Fruit fly (Drosophila melanogaster) whole organism, embryonic: ENCODE results near the gene SC35.

Source experiments
- BtbVII ChIP-seq: fragments of 200-800 bp; sonication (Bioruptor generic); optimal IDR thresholded peaks from 3 replicates; lab custom pipeline; 2017; ENCODE audit warnings: missing biosample characterization, mild to moderate bottlenecking, missing genetic modification characterization
- CG10462 ChIP-seq: fragments of 200-800 bp; sonication (Bioruptor generic); optimal IDR thresholded peaks from 2 replicates; lab custom pipeline; 2016; ENCODE audit warnings: missing biosample characterization, missing genetic modification characterization
- CG10565 ChIP-seq: fragments of 200-800 bp; sonication (Bioruptor generic); optimal IDR thresholded peaks from 3 replicates; lab custom pipeline; 2016; ENCODE audit warnings: missing biosample characterization, mild to moderate bottlenecking, missing genetic modification characterization
- CG11456 ChIP-seq: fragments of 200-800 bp; sonication (Bioruptor generic); IDR thresholded peaks from 3 replicates; pipeline ENCODE4 v1.3.6; 2022; ENCODE audit warnings: missing biosample characterization, missing genetic modification characterization
- CG12391 ChIP-seq: fragments of 200-800 bp; sonication (Bioruptor generic); optimal IDR thresholded peaks from 3 replicates; lab custom pipeline; 2018; ENCODE audit warnings: missing biosample characterization, mild to moderate bottlenecking, missing genetic modification characterization, moderate library complexity
- CG13123 ChIP-seq: fragments of 200-800 bp; sonication (Bioruptor generic); optimal IDR thresholded peaks from 2 replicates; lab custom pipeline; 2016; ENCODE audit warnings: missing biosample characterization, missing genetic modification characterization
- CG13894 ChIP-seq: fragments of 200-800 bp; sonication (Bioruptor generic); optimal IDR thresholded peaks from 3 replicates; lab custom pipeline; 2018; ENCODE audit warnings: missing biosample characterization, mild to moderate bottlenecking, missing genetic modification characterization, moderate library complexity
- CG14014 ChIP-seq: fragments of 200-800 bp; sonication (Bioruptor generic); IDR thresholded peaks from 2 replicates; pipeline ENCODE4 v1.3.6; 2022; ENCODE audit warnings: missing biosample characterization, missing genetic modification characterization
- CG15601 ChIP-seq: fragments of 200-800 bp; sonication (Bioruptor generic); optimal IDR thresholded peaks from 3 replicates; lab custom pipeline; 2019; ENCODE audit warnings: missing biosample characterization, mild to moderate bottlenecking, missing genetic modification characterization, moderate library complexity
- CG15696 ChIP-seq: fragments of 200-800 bp; sonication (Bioruptor generic); optimal IDR thresholded peaks from 2 replicates; lab custom pipeline; 2019; ENCODE audit warnings: missing biosample characterization, mild to moderate bottlenecking, missing genetic modification characterization, moderate library complexity
- CG17385 ChIP-seq: fragments of 200-800 bp; sonication (Bioruptor generic); optimal IDR thresholded peaks from 3 replicates; lab custom pipeline; 2018; ENCODE audit warnings: missing biosample characterization, mild to moderate bottlenecking, missing genetic modification characterization
- CG18619 ChIP-seq: fragments of 200-800 bp; sonication (Bioruptor generic); optimal IDR thresholded peaks from 3 replicates; lab custom pipeline; 2017; ENCODE audit warnings: missing biosample characterization, mild to moderate bottlenecking, missing genetic modification characterization
- CG2120 ChIP-seq: fragments of 200-800 bp; sonication (Bioruptor generic); optimal IDR thresholded peaks from 3 replicates; lab custom pipeline; 2016; ENCODE audit warnings: missing biosample characterization, missing genetic modification characterization
- CG2678 ChIP-seq: fragments of 200-800 bp; sonication (Bioruptor generic); optimal IDR thresholded peaks from 3 replicates; lab custom pipeline; 2019; ENCODE audit warnings: missing biosample characterization, mild to moderate bottlenecking, missing genetic modification characterization, moderate library complexity
- CG2889 ChIP-seq: fragments of 200-800 bp; sonication (Bioruptor generic); IDR thresholded peaks from 3 replicates; pipeline ENCODE4 v1.3.6; 2022; ENCODE audit warnings: missing biosample characterization, missing genetic modification characterization
- CG3281 ChIP-seq: fragments of 200-800 bp; sonication (Bioruptor generic); optimal IDR thresholded peaks from 3 replicates; lab custom pipeline; 2017; ENCODE audit warnings: missing biosample characterization, mild to moderate bottlenecking, missing genetic modification characterization
- CG3995 ChIP-seq: fragments of 200-800 bp; sonication (Bioruptor generic); optimal IDR thresholded peaks from 3 replicates; lab custom pipeline; 2016; ENCODE audit warnings: missing biosample characterization, missing genetic modification characterization
- CG8765 ChIP-seq: fragments of 200-800 bp; sonication (Bioruptor generic); IDR thresholded peaks from 2 replicates; pipeline ENCODE4 v1.3.6; 2022; ENCODE audit warnings: missing biosample characterization, missing genetic modification characterization
- CG9727 ChIP-seq: fragments of 200-800 bp; sonication (Bioruptor generic); optimal IDR thresholded peaks from 3 replicates; lab custom pipeline; 2017; ENCODE audit warnings: missing biosample characterization, mild to moderate bottlenecking, missing genetic modification characterization
- CG9932 ChIP-seq: fragments of 200-800 bp; sonication (Bioruptor generic); IDR thresholded peaks from 2 replicates; pipeline ENCODE4 v1.3.6; 2022; ENCODE audit warnings: missing biosample characterization, missing genetic modification characterization
- D19A ChIP-seq: fragments of 200-800 bp; optimal IDR thresholded peaks from 3 replicates; lab custom pipeline; 2019; ENCODE audit warnings: missing biosample characterization, mild to moderate bottlenecking, missing genetic modification characterization, moderate library complexity
- D19B ChIP-seq: fragments of 200-800 bp; sonication (Bioruptor generic); optimal IDR thresholded peaks from 2 replicates; lab custom pipeline; 2017; ENCODE audit warnings: missing biosample characterization, mild to moderate bottlenecking, missing genetic modification characterization
- Dp ChIP-seq: fragments of 200-800 bp; sonication (Bioruptor generic); optimal IDR thresholded peaks from 2 replicates; lab custom pipeline; 2018; ENCODE audit warnings: missing biosample characterization, mild to moderate bottlenecking, missing genetic modification characterization, moderate library complexity
- Fer2 ChIP-seq: fragments of 200-800 bp; sonication (Bioruptor generic); optimal IDR thresholded peaks from 2 replicates; lab custom pipeline; 2018; ENCODE audit warnings: missing biosample characterization, mild to moderate bottlenecking, missing genetic modification characterization, moderate library complexity
- Gug ChIP-seq: fragments of 200-800 bp; sonication (Bioruptor generic); IDR thresholded peaks from 4 replicates; pipeline ENCODE4 v1.3.6; 2022; ENCODE audit warnings: missing biosample characterization, missing genetic modification characterization
- Mrtf ChIP-seq: fragments of 200-800 bp; sonication (Bioruptor generic); IDR thresholded peaks from 3 replicates; pipeline ENCODE4 v1.3.6; 2022; ENCODE audit warnings: missing biosample characterization, missing genetic modification characterization
- NK7.1 ChIP-seq: fragments of 200-800 bp; sonication (Bioruptor generic); optimal IDR thresholded peaks from 3 replicates; lab custom pipeline; 2016; ENCODE audit warnings: missing biosample characterization, missing genetic modification characterization
- NfI ChIP-seq: fragments of 200-800 bp; sonication (Bioruptor generic); optimal IDR thresholded peaks from 3 replicates; lab custom pipeline; 2018; ENCODE audit warnings: missing biosample characterization, mild to moderate bottlenecking, missing genetic modification characterization, moderate library complexity
- Six4 ChIP-seq: fragments of 200-800 bp; sonication (Bioruptor generic); optimal IDR thresholded peaks from 2 replicates; lab custom pipeline; 2016; ENCODE audit warnings: missing biosample characterization, missing genetic modification characterization
- Sry-δ ChIP-seq: fragments of 200-800 bp; sonication (Bioruptor generic); optimal IDR thresholded peaks from 2 replicates; lab custom pipeline; 2016; ENCODE audit warnings: missing biosample characterization, missing genetic modification characterization
- Vsx1 ChIP-seq: fragments of 200-800 bp; sonication (Bioruptor generic); optimal IDR thresholded peaks from 2 replicates; lab custom pipeline; 2017; ENCODE audit warnings: missing biosample characterization, mild to moderate bottlenecking, missing genetic modification characterization, missing genetic modification reagents
- al ChIP-seq: fragments of 200-800 bp; sonication (Bioruptor generic); IDR thresholded peaks from 2 replicates; pipeline ENCODE4 v1.3.6; 2022; ENCODE audit warnings: missing biosample characterization, missing genetic modification characterization
- ap ChIP-seq: fragments of 200-800 bp; sonication (Bioruptor generic); IDR thresholded peaks from 2 replicates; pipeline ENCODE4 v1.3.6; 2022; ENCODE audit warnings: missing biosample characterization, missing genetic modification characterization
- bcd ChIP-seq: fragments of 200-800 bp; sonication (Bioruptor generic); optimal IDR thresholded peaks from 2 replicates; lab custom pipeline; 2017; ENCODE audit warnings: missing biosample characterization, mild to moderate bottlenecking, missing genetic modification characterization
- bsh ChIP-seq, 2 experiments: fragments of 200-800 bp; sonication (Bioruptor generic); optimal IDR thresholded peaks; 2 replicates each; lab custom pipeline; 2017 to 2018; ENCODE audit warnings: mild to moderate bottlenecking in 2 of 2, missing biosample characterization in 2 of 2, missing genetic modification characterization in 2 of 2, moderate library complexity in 1 of 2
- dan ChIP-seq: fragments of 200-800 bp; sonication (Bioruptor generic); IDR thresholded peaks from 2 replicates; pipeline ENCODE4 v1.3.6; 2022; ENCODE audit warnings: missing biosample characterization, missing genetic modification characterization
- dmrt99B ChIP-seq: fragments of 200-800 bp; sonication (Bioruptor generic); optimal IDR thresholded peaks from 2 replicates; lab custom pipeline; 2018; ENCODE audit warnings: missing biosample characterization, mild to moderate bottlenecking, missing genetic modification characterization, moderate library complexity
- fd3F ChIP-seq: fragments of 200-800 bp; sonication (Bioruptor generic); optimal IDR thresholded peaks from 2 replicates; lab custom pipeline; 2018; ENCODE audit warnings: missing biosample characterization, mild to moderate bottlenecking, missing genetic modification characterization, moderate library complexity
- gsb-n ChIP-seq: fragments of 200-800 bp; sonication (Bioruptor generic); optimal IDR thresholded peaks from 3 replicates; lab custom pipeline; 2018; ENCODE audit warnings: missing biosample characterization, mild to moderate bottlenecking, missing genetic modification characterization
- inv ChIP-seq: fragments of 200-800 bp; sonication (Bioruptor generic); IDR thresholded peaks from 2 replicates; pipeline ENCODE4 v1.3.6; 2022; ENCODE audit warnings: missing biosample characterization, missing genetic modification characterization; ENCODE audit not compliant: partially characterized antibody
- lbe ChIP-seq: fragments of 200-800 bp; sonication (Bioruptor generic); optimal IDR thresholded peaks from 2 replicates; lab custom pipeline; 2016; ENCODE audit warnings: missing biosample characterization, mild to moderate bottlenecking, missing genetic modification characterization
- oc ChIP-seq: fragments of 200-800 bp; sonication (Bioruptor generic); optimal IDR thresholded peaks from 2 replicates; lab custom pipeline; 2018; ENCODE audit warnings: missing biosample characterization, mild to moderate bottlenecking, missing genetic modification characterization, moderate library complexity
- onecut ChIP-seq: fragments of 200-800 bp; sonication (Bioruptor generic); IDR thresholded peaks from 2 replicates; pipeline ENCODE4 v1.3.6; 2022; ENCODE audit warnings: missing biosample characterization, missing genetic modification characterization
- otp ChIP-seq: fragments of 200-800 bp; sonication (Bioruptor generic); IDR thresholded peaks from 3 replicates; pipeline ENCODE4, ENCODE4 v1.3.6; 2022; ENCODE audit warnings: missing biosample characterization, missing genetic modification characterization
- peb ChIP-seq: fragments of 200-800 bp; sonication (Bioruptor generic); IDR thresholded peaks from 2 replicates; pipeline ENCODE4 v1.3.6; 2022; ENCODE audit warnings: missing biosample characterization, missing genetic modification characterization
- run ChIP-seq: fragments of 200-800 bp; sonication (Bioruptor generic); optimal IDR thresholded peaks from 3 replicates; lab custom pipeline; 2018; ENCODE audit warnings: missing biosample characterization, mild to moderate bottlenecking, missing genetic modification characterization
- slou ChIP-seq: fragments of 200-800 bp; sonication (Bioruptor generic); optimal IDR thresholded peaks from 3 replicates; lab custom pipeline; 2016; ENCODE audit warnings: missing biosample characterization, missing genetic modification characterization
- toy ChIP-seq: fragments of 200-800 bp; sonication (Bioruptor generic); IDR thresholded peaks from 2 replicates; pipeline ENCODE4 v1.3.6; 2022; ENCODE audit warnings: missing biosample characterization, missing genetic modification characterization
- unpg ChIP-seq: fragments of 200-800 bp; sonication (Bioruptor generic); optimal IDR thresholded peaks from 3 replicates; lab custom pipeline; 2018; ENCODE audit warnings: missing biosample characterization, mild to moderate bottlenecking, missing genetic modification characterization, moderate library complexity
- wor ChIP-seq: fragments of 200-800 bp; sonication (Bioruptor generic); IDR thresholded peaks from 2 replicates; pipeline ENCODE4 v1.3.6; 2022; ENCODE audit warnings: missing biosample characterization, missing genetic modification characterization
- zfh2 ChIP-seq: fragments of 200-800 bp; sonication (Bioruptor generic); optimal IDR thresholded peaks from 2 replicates; lab custom pipeline; 2016; ENCODE audit warnings: missing biosample characterization, missing genetic modification characterization

Gene SC35

dm6 chr2L:12424555-12424954, 9.9 kb downstream of the SC35 start, which contains the start of gene Fam92 (continued):
- peak; percentile 38 for TF ChIP-seq BtbVII
- TF ChIP-seq Dp, result peak; percentile 37
- peak; percentile 16; the same call in 1 of the 3 replicates for TF ChIP-seq otp (GFP tag; lab: Robert Waterston, UW)
- peak; percentile 34 for TF ChIP-seq CG17385 (GFP tag; lab: Kevin White, UChicago)
- TF ChIP-seq gsb-n (tag; lab: Kevin White, UChicago), result peak; percentile 48
- peak; percentile 12 for TF ChIP-seq Fer2
- peak in 1 of 2 experiments; percentile 48 for TF ChIP-seq bsh (GFP tag; optimal IDR thresholded peaks at IDR 0.05; lab: Kevin White, UChicago)
- no peak for TF ChIP-seq inv
- TF ChIP-seq ap, result no peak
- peak; percentile 56 for TF ChIP-seq onecut (GFP tag; lab: Robert Waterston, UW)
- peak; percentile 71 for TF ChIP-seq NfI (GFP tag; lab: Kevin White, UChicago)
- peak; percentile 27 for TF ChIP-seq fd3F (GFP tag; lab: Kevin White, UChicago)
- peak; percentile 23 for TF ChIP-seq bcd (GFP tag; lab: Kevin White, UChicago)
- peak; percentile 41 for TF ChIP-seq unpg (GFP tag; lab: Kevin White, UChicago)
- no peak for TF ChIP-seq wor
- peak; percentile 42 for TF ChIP-seq CG12391 (tag; lab: Kevin White, UChicago)
- TF ChIP-seq Gug (GFP tag; lab: Robert Waterston, UW), result 0 out of 4 replicates have a peak, but pooled peaks have one; percentile 18
- no peak for TF ChIP-seq oc (tag; lab: Kevin White, UChicago)
- TF ChIP-seq Mrtf (GFP tag; lab: Robert Waterston, UW), result peak; percentile 49; the same call in 2 of the 3 replicates
- TF ChIP-seq CG13894 (tag; lab: Kevin White, UChicago), result peak; percentile 14
- peak; percentile 11 for TF ChIP-seq CG9727 (GFP tag; lab: Kevin White, UChicago)
- no peak for TF ChIP-seq al (GFP tag; lab: Robert Waterston, UW)
- TF ChIP-seq dan (GFP tag; lab: Robert Waterston, UW), result no peak
- peak; percentile 13 for TF ChIP-seq CG10462
- no peak for TF ChIP-seq Vsx1 (GFP tag; lab: Kevin White, UChicago)
- TF ChIP-seq CG3281 (GFP tag; lab: Kevin White, UChicago), result peak; percentile 12
- no peak for TF ChIP-seq D19B (GFP tag; lab: Kevin White, UChicago)
- peak; percentile 60 for TF ChIP-seq CG15601 (tag; lab: Kevin White, UChicago)
- TF ChIP-seq run (tag; lab: Kevin White, UChicago), result no peak
- TF ChIP-seq CG3995 (GFP tag; lab: Kevin White, UChicago), result peak; percentile 26
- peak; percentile 61 for TF ChIP-seq CG9932 (GFP tag; lab: Robert Waterston, UW)
- TF ChIP-seq CG2889, result no peak
- no peak for TF ChIP-seq CG10565 (GFP tag; lab: Kevin White, UChicago)
- peak; percentile 39 for TF ChIP-seq Six4
- TF ChIP-seq lbe (GFP tag; lab: Kevin White, UChicago), result peak; percentile 51
- peak; percentile 2 for TF ChIP-seq CG18619 (GFP tag; lab: Kevin White, UChicago)
- TF ChIP-seq peb, result no peak
- 0 out of 2 replicates have a peak, but pooled peaks have one; percentile 7 for TF ChIP-seq CG8765 (GFP tag; lab: Robert Waterston, UW)
- TF ChIP-seq CG2678 (tag; lab: Kevin White, UChicago), result peak; percentile 49
- TF ChIP-seq CG2120 (GFP tag; lab: Kevin White, UChicago), result peak; percentile 47
- peak; percentile 9 for TF ChIP-seq Sry-δ (GFP tag; lab: Kevin White, UChicago)
- no peak for TF ChIP-seq slou (GFP tag; lab: Kevin White, UChicago)
- TF ChIP-seq CG13123, result no peak
- peak; percentile 49 for TF ChIP-seq D19A (tag; lab: Kevin White, UChicago)
- TF ChIP-seq dmrt99B (tag; lab: Kevin White, UChicago), result peak; percentile 11
- no peak for TF ChIP-seq toy (GFP tag; lab: Robert Waterston, UW)
- peak; percentile 50; the same call in 1 of the 2 replicates for TF ChIP-seq CG14014 (GFP tag; lab: Robert Waterston, UW)
- peak; percentile 11 for TF ChIP-seq zfh2
- peak; percentile 87 for TF ChIP-seq CG11456 (GFP tag; lab: Robert Waterston, UW)
- TF ChIP-seq CG15696 (tag; lab: Kevin White, UChicago), result peak; percentile 64
- peak; percentile 1 for TF ChIP-seq NK7.1 (GFP tag; lab: Kevin White, UChicago)
